Worm (Caenorhabditis elegans) whole organism, L1 larva: Measurements from ENCODE around the gene aakg-5.

ENCODE experiments used
- ceh-82 ChIP-seq, 3 experiments: fragments of 150-350 bp in 1 of 3; sonication (generic microtip) in 2 of 3; optimal IDR thresholded peaks; 2 replicates each; lab custom pipeline; 2014 to 2017; ENCODE audit warnings: missing biosample characterization in 3 of 3, missing genetic modification characterization in 3 of 3
- efl-3 ChIP-seq: fragments of 200-800 bp; sonication (Bioruptor generic); optimal IDR thresholded peaks from 2 replicates; lab custom pipeline; 2018; ENCODE audit warnings: mild to moderate bottlenecking, missing genetic modification characterization, missing compliant biosample characterization
- elt-2 ChIP-seq: sonication (generic microtip); optimal IDR thresholded peaks from 2 replicates; lab custom pipeline; 2016; ENCODE audit warnings: missing genetic modification characterization, mild to moderate bottlenecking, inconsistent platforms, missing compliant biosample characterization, missing genetic modification reagents
- fkh-10 ChIP-seq: sonication (generic microtip); optimal IDR thresholded peaks from 2 replicates; lab custom pipeline; 2017; ENCODE audit warnings: missing biosample characterization, missing genetic modification reagents, missing genetic modification characterization
- fkh-4 ChIP-seq: sonication (generic microtip); optimal IDR thresholded peaks from 2 replicates; lab custom pipeline; 2016; ENCODE audit warnings: missing compliant biosample characterization, missing genetic modification characterization, borderline replicate concordance
- lin-15B ChIP-seq: fragments of 150-350 bp; sonication (generic microtip); optimal IDR thresholded peaks from 3 replicates; lab custom pipeline; 2014; ENCODE audit warnings: missing biosample characterization, missing genetic modification characterization
- snpc-4 ChIP-seq: fragments of 150-350 bp; optimal IDR thresholded peaks from 2 replicates; lab custom pipeline; 2014; ENCODE audit warnings: missing biosample characterization, missing genetic modification characterization
- snu-23 ChIP-seq: sonication (generic microtip); optimal IDR thresholded peaks from 2 replicates; lab custom pipeline; 2016; ENCODE audit warnings: missing genetic modification characterization, missing compliant biosample characterization
- tbx-2 ChIP-seq: sonication (generic microtip); optimal IDR thresholded peaks from 2 replicates; lab custom pipeline; 2016; ENCODE audit warnings: missing genetic modification characterization, missing compliant biosample characterization
- unc-130 ChIP-seq: fragments of 150-350 bp; optimal IDR thresholded peaks from 2 replicates; lab custom pipeline; 2017; ENCODE audit warnings: missing biosample characterization, missing genetic modification characterization, inconsistent platforms
- vab-15 ChIP-seq: sonication (generic microtip); optimal IDR thresholded peaks from 2 replicates; lab custom pipeline; 2017; ENCODE audit warnings: missing genotype, mild to moderate bottlenecking, missing genetic modification characterization, missing compliant biosample characterization
- ztf-4 ChIP-seq: fragments of 150-350 bp; optimal IDR thresholded peaks from 2 replicates; lab custom pipeline; 2014; ENCODE audit warnings: missing biosample characterization, missing genetic modification characterization

DNA sequence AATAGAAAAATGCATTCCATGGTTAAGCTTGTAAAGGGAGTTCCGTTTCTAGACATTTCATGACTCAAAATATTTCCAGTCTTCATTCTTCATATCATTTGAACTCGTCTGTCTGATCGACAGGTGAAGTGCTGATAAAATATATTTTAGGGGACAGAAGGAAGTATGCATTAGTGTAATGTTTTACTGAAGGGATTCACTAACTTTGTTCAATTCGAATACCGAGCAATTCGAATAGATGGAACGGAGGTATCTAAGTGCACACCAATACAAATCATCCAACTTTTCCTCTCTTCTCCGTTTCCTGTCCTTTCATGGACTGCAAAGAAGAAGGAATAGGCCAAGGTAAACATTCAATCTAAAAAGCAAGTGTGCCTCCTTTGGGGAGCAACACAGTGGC lies 11.1 kb downstream of the aakg-5 start:
- TF ChIP-seq unc-130 (tag; lab: Kevin White, UChicago) (no peak), snpc-4 (tag; lab: Kevin White, UChicago) (no peak), lin-15B (no peak), efl-3 (GFP tag; lab: Kevin White, UChicago) (no peak), fkh-4 (no peak), ceh-82 (tag; optimal IDR thresholded peaks at IDR 0.05; lab: Kevin White, UChicago) (no peak), tbx-2 (tag; lab: Kevin White, UChicago) (no peak), snu-23 (GFP tag; lab: Kevin White, UChicago) (no peak), vab-15 (no peak), fkh-10 (GFP tag; lab: Kevin White, UChicago) (no peak), elt-2 (tag; lab: Kevin White, UChicago) (no peak), ztf-4 (no peak)
